Worm (Caenorhabditis elegans) whole organism, young adult: ENCODE measurements around the gene mdt-10.
A peak's percentile ranks its signal among the peaks of the same experiment; 100 is the strongest.

Experiments
- C06A6.2 ChIP-seq: fragments of 200-800 bp; sonication (Bioruptor generic); conservative IDR thresholded peaks from 2 replicates; pipeline ENCODE4 v1.3.6; 2022; ENCODE audit warnings: missing genetic modification characterization, missing compliant biosample characterization
- F10E7.11 ChIP-seq: sonication (generic microtip); optimal IDR thresholded peaks from 2 replicates; lab custom pipeline; 2017; ENCODE audit warnings: mild to moderate bottlenecking, missing genetic modification characterization, moderate library complexity, missing compliant biosample characterization
- F49E8.2 ChIP-seq: sonication (generic microtip); optimal IDR thresholded peaks from 3 replicates; lab custom pipeline; 2017; ENCODE audit warnings: missing genetic modification characterization, mild to moderate bottlenecking, missing compliant biosample characterization, antibody characterized with exemption, moderate library complexity; ENCODE audit not compliant: insufficient read depth
- T26A5.8 ChIP-seq: sonication (generic microtip); optimal IDR thresholded peaks from 2 replicates; lab custom pipeline; 2016; ENCODE audit warnings: missing genetic modification characterization, missing compliant biosample characterization
- Y53F4B.3 ChIP-seq: fragments of 200-800 bp; sonication (Bioruptor generic); IDR thresholded peaks from 2 replicates; pipeline ENCODE4 v1.3.6; 2022; ENCODE audit warnings: missing genetic modification reagents, missing genetic modification characterization, missing compliant biosample characterization
- Y67H2A.10 ChIP-seq: fragments of 200-800 bp; sonication (Bioruptor generic); conservative IDR thresholded peaks from 2 replicates; pipeline ENCODE4 v1.3.6; 2022; ENCODE audit warnings: missing genetic modification reagents, missing genetic modification characterization, missing compliant biosample characterization
- ama-1 ChIP-seq, 3 experiments: fragments of 150-350 bp in 1 of 3; sonication (generic microtip) in 2 of 3; optimal IDR thresholded peaks; 2 replicates each; lab custom pipeline; 2014 to 2018; ENCODE audit warnings: missing biosample characterization in 2 of 3, missing genetic modification characterization in 2 of 3, missing genetic modification reagents in 2 of 3
- attf-3 ChIP-seq: fragments of 200-800 bp; sonication (Bioruptor generic); conservative IDR thresholded peaks from 2 replicates; pipeline ENCODE4 v1.3.6; 2022; ENCODE audit warnings: missing genetic modification reagents, missing genetic modification characterization, missing compliant biosample characterization
- attf-5 ChIP-seq: fragments of 200-800 bp; sonication (Bioruptor generic); optimal IDR thresholded peaks from 2 replicates; lab custom pipeline; 2018; ENCODE audit warnings: mild to moderate bottlenecking, missing genetic modification characterization, missing compliant biosample characterization
- ceh-100 ChIP-seq: fragments of 200-800 bp; sonication (Bioruptor generic); IDR thresholded peaks from 2 replicates; pipeline ENCODE4 v1.3.6; 2022; ENCODE audit warnings: missing genetic modification reagents, missing genetic modification characterization, missing compliant biosample characterization
- ceh-27 ChIP-seq: fragments of 200-800 bp; sonication (Bioruptor generic); optimal IDR thresholded peaks from 2 replicates; lab custom pipeline; 2018; ENCODE audit warnings: mild to moderate bottlenecking, missing genetic modification characterization, moderate library complexity, missing compliant biosample characterization
- ceh-79 ChIP-seq: sonication (generic microtip); optimal IDR thresholded peaks from 2 replicates; lab custom pipeline; 2017; ENCODE audit warnings: mild to moderate bottlenecking, missing genetic modification characterization, missing compliant biosample characterization
- ceh-91 ChIP-seq: fragments of 200-800 bp; sonication (Bioruptor generic); IDR thresholded peaks from 2 replicates; pipeline ENCODE4 v1.3.6; 2022; ENCODE audit warnings: missing genetic modification reagents, missing genetic modification characterization, missing compliant biosample characterization
- chd-7 ChIP-seq: sonication (generic microtip); optimal IDR thresholded peaks from 2 replicates; lab custom pipeline; 2016; ENCODE audit warnings: mild to moderate bottlenecking, missing genetic modification characterization, moderate library complexity, missing compliant biosample characterization
- die-1 ChIP-seq: sonication (generic microtip); optimal IDR thresholded peaks from 2 replicates; lab custom pipeline; 2016; ENCODE audit warnings: missing genotype, mild to moderate bottlenecking, missing genetic modification characterization, missing compliant biosample characterization
- dpff-1 ChIP-seq: sonication (generic microtip); optimal IDR thresholded peaks from 2 replicates; lab custom pipeline; 2017; ENCODE audit warnings: mild to moderate bottlenecking, missing genetic modification characterization, missing compliant biosample characterization
- dpl-1 ChIP-seq: fragments of 150-350 bp; optimal IDR thresholded peaks from 2 replicates; lab custom pipeline; 2014; ENCODE audit warnings: missing biosample characterization, missing genetic modification reagents, missing genetic modification characterization
- efl-1 ChIP-seq: fragments of 150-350 bp; optimal IDR thresholded peaks from 2 replicates; lab custom pipeline; 2014; ENCODE audit warnings: missing biosample characterization, missing genetic modification reagents, missing genetic modification characterization
- fkh-3 ChIP-seq: sonication (generic microtip); optimal IDR thresholded peaks from 2 replicates; lab custom pipeline; 2016; ENCODE audit warnings: mild to moderate bottlenecking, missing genetic modification characterization, missing compliant biosample characterization
- gei-17 ChIP-seq: fragments of 200-800 bp; sonication (Bioruptor generic); optimal IDR thresholded peaks from 2 replicates; lab custom pipeline; 2018; ENCODE audit warnings: mild to moderate bottlenecking, missing genetic modification characterization, missing compliant biosample characterization
- hsf-1 ChIP-seq: fragments of 200-800 bp; sonication (Bioruptor generic); IDR thresholded peaks from 2 replicates; pipeline ENCODE4 v1.3.6; 2022; ENCODE audit warnings: missing genetic modification reagents, missing genetic modification characterization, missing compliant biosample characterization
- let-607 ChIP-seq, 2 experiments: fragments of 200-800 bp in 1 of 2; sonication (Bioruptor generic) in 1 of 2; sonication (generic microtip) in 1 of 2; optimal IDR thresholded peaks; 2 replicates each; lab custom pipeline; 2016 to 2018; ENCODE audit warnings: mild to moderate bottlenecking in 2 of 2, missing compliant biosample characterization in 2 of 2, missing genetic modification characterization in 2 of 2, moderate library complexity in 2 of 2, missing genotype in 1 of 2
- lin-40 ChIP-seq: sonication (generic microtip); optimal IDR thresholded peaks from 2 replicates; lab custom pipeline; 2016; ENCODE audit warnings: missing genetic modification characterization, mild to moderate bottlenecking, missing compliant biosample characterization, missing genotype, missing genetic modification reagents
- lsl-1 ChIP-seq: fragments of 200-800 bp; sonication (Bioruptor generic); optimal IDR thresholded peaks from 2 replicates; lab custom pipeline; 2018; ENCODE audit warnings: mild to moderate bottlenecking, missing genetic modification characterization, moderate library complexity, missing compliant biosample characterization
- mel-28 ChIP-seq: sonication (generic microtip); optimal IDR thresholded peaks from 2 replicates; lab custom pipeline; 2016; ENCODE audit warnings: borderline replicate concordance, mild to moderate bottlenecking, missing genetic modification characterization, missing compliant biosample characterization
- mes-4 ChIP-seq: sonication (generic microtip); optimal IDR thresholded peaks from 2 replicates; lab custom pipeline; 2016; ENCODE audit warnings: missing genotype, missing genetic modification characterization, missing compliant biosample characterization
- mxl-1 ChIP-seq: sonication (generic microtip); optimal IDR thresholded peaks from 2 replicates; lab custom pipeline; 2016; ENCODE audit warnings: missing genetic modification characterization, missing compliant biosample characterization
- nfya-2 ChIP-seq: fragments of 200-800 bp; sonication (Bioruptor generic); IDR thresholded peaks from 2 replicates; pipeline ENCODE4 v1.3.6; 2022; ENCODE audit warnings: missing genetic modification reagents, missing genetic modification characterization, missing compliant biosample characterization
- nhr-120 ChIP-seq: fragments of 200-800 bp; sonication (Bioruptor generic); IDR thresholded peaks from 2 replicates; pipeline ENCODE4 v1.3.6; 2022; ENCODE audit warnings: missing genetic modification characterization, missing compliant biosample characterization
- nhr-179 ChIP-seq: sonication (generic microtip); optimal IDR thresholded peaks from 2 replicates; lab custom pipeline; 2016; ENCODE audit warnings: mild to moderate bottlenecking, missing genetic modification characterization, missing compliant biosample characterization
- nhr-80 ChIP-seq: sonication (generic microtip); optimal IDR thresholded peaks from 2 replicates; lab custom pipeline; 2016; ENCODE audit warnings: missing genetic modification characterization, missing compliant biosample characterization
- nhr-90 ChIP-seq: sonication (generic microtip); optimal IDR thresholded peaks from 2 replicates; lab custom pipeline; 2016; ENCODE audit warnings: missing genotype, mild to moderate bottlenecking, missing genetic modification characterization, missing compliant biosample characterization
- pha-4 ChIP-seq: fragments of 150-350 bp; sonication (generic microtip); optimal IDR thresholded peaks from 2 replicates; lab custom pipeline; 2014; ENCODE audit warnings: missing biosample characterization, missing genetic modification reagents, missing genetic modification characterization
- rcor-1 ChIP-seq: fragments of 200-800 bp; sonication (Bioruptor generic); IDR thresholded peaks from 2 replicates; pipeline ENCODE4 v1.3.6; 2022; ENCODE audit warnings: missing genetic modification reagents, missing genetic modification characterization, missing compliant biosample characterization
- rpc-1 ChIP-seq, 2 experiments: fragments of 150-350 bp in 1 of 2; sonication (generic microtip) in 1 of 2; optimal IDR thresholded peaks; 2 replicates each; lab custom pipeline; 2014 to 2018; ENCODE audit warnings: missing biosample characterization in 1 of 2, missing genetic modification characterization in 1 of 2, missing genetic modification reagents in 1 of 2, missing genotype in 1 of 2
- sdz-38 ChIP-seq: sonication (generic microtip); optimal IDR thresholded peaks from 2 replicates; lab custom pipeline; 2016; ENCODE audit warnings: missing genotype, missing genetic modification characterization, missing compliant biosample characterization
- sea-2 ChIP-seq: fragments of 200-800 bp; sonication (Bioruptor generic); IDR thresholded peaks from 2 replicates; pipeline ENCODE4 v1.3.6; 2022; ENCODE audit warnings: missing genetic modification characterization, missing compliant biosample characterization
- snpc-1.3 ChIP-seq: sonication (generic microtip); optimal IDR thresholded peaks from 2 replicates; lab custom pipeline; 2017; ENCODE audit warnings: missing genetic modification characterization, mild to moderate bottlenecking, missing compliant biosample characterization, antibody characterized with exemption, moderate library complexity, missing genotype, missing genetic modification reagents; ENCODE audit not compliant: insufficient read depth
- tbp1 ChIP-seq: fragments of 200-800 bp; sonication (Bioruptor generic); optimal IDR thresholded peaks from 2 replicates; lab custom pipeline; 2018; ENCODE audit warnings: mild to moderate bottlenecking, missing genetic modification characterization, missing compliant biosample characterization
- tbx-9 ChIP-seq: sonication (generic microtip); optimal IDR thresholded peaks from 2 replicates; lab custom pipeline; 2016; ENCODE audit warnings: borderline replicate concordance, missing genetic modification characterization, inconsistent platforms, missing compliant biosample characterization
- tlf-1 ChIP-seq: fragments of 200-800 bp; sonication (Bioruptor generic); optimal IDR thresholded peaks from 2 replicates; lab custom pipeline; 2018; ENCODE audit warnings: mild to moderate bottlenecking, missing genetic modification characterization, missing compliant biosample characterization
- unc-62 ChIP-seq: fragments of 150-350 bp; optimal IDR thresholded peaks from 2 replicates; lab custom pipeline; 2014; ENCODE audit warnings: missing biosample characterization, missing genetic modification reagents, missing genetic modification characterization
- xnd-1 ChIP-seq: sonication (generic microtip); optimal IDR thresholded peaks from 2 replicates; lab custom pipeline; 2016; ENCODE audit warnings: missing genotype, missing genetic modification reagents, missing genetic modification characterization, missing compliant biosample characterization
- ztf-18 ChIP-seq: sonication (generic microtip); optimal IDR thresholded peaks from 2 replicates; lab custom pipeline; 2016; ENCODE audit warnings: missing genotype, mild to moderate bottlenecking, missing genetic modification characterization, missing compliant biosample characterization
- ztf-22 ChIP-seq: fragments of 200-800 bp; sonication (Bioruptor generic); optimal IDR thresholded peaks from 2 replicates; lab custom pipeline; 2018; ENCODE audit warnings: mild to moderate bottlenecking, missing genetic modification characterization, moderate library complexity, missing compliant biosample characterization
- ztf-25 ChIP-seq: fragments of 200-800 bp; sonication (Bioruptor generic); IDR thresholded peaks from 2 replicates; pipeline ENCODE4 v1.3.6; 2022; ENCODE audit warnings: missing genetic modification reagents, missing genetic modification characterization, missing compliant biosample characterization
- ztf-26 ChIP-seq: sonication (generic microtip); optimal IDR thresholded peaks from 2 replicates; lab custom pipeline; 2017; ENCODE audit warnings: missing genetic modification characterization, missing compliant biosample characterization
- ztf-6 ChIP-seq: fragments of 200-800 bp; sonication (Bioruptor generic); IDR thresholded peaks from 2 replicates; pipeline ENCODE4 v1.3.6; 2022; ENCODE audit warnings: missing genetic modification reagents, missing genetic modification characterization, missing compliant biosample characterization

The mdt-10 gene

ce11 chrII:7860221-7860928 lies 5.5 kb upstream of the mdt-10 start, which contains the start of gene lin-5 (continued):
- TF ChIP-seq mes-4 (tag; lab: Kevin White, UChicago) = no peak
- TF ChIP-seq hsf-1 (GFP tag; lab: Robert Waterston, UW) = peak; percentile 78
- peak; percentile 96 for TF ChIP-seq efl-1
- TF ChIP-seq lsl-1 (GFP tag; lab: Kevin White, UChicago) = peak; percentile 93
- no peak for TF ChIP-seq fkh-3
- no peak for TF ChIP-seq rpc-1 (optimal IDR thresholded peaks at IDR 0.05; lab: Kevin White, UChicago)
- no peak for TF ChIP-seq rpc-1 (tag; optimal IDR thresholded peaks at IDR 0.05; lab: Kevin White, UChicago)
- no peak for TF ChIP-seq die-1 (tag; lab: Kevin White, UChicago)
- peak; percentile 35 for TF ChIP-seq tbp1 (GFP tag; lab: Kevin White, UChicago)
- TF ChIP-seq mel-28 = no peak
- TF ChIP-seq F10E7.11 (tag; lab: Kevin White, UChicago) = no peak
- no peak for TF ChIP-seq tbx-9
- TF ChIP-seq T26A5.8 (tag; lab: Kevin White, UChicago) = no peak
- TF ChIP-seq gei-17 = no peak
- TF ChIP-seq ztf-18 (tag; lab: Kevin White, UChicago) = peak; percentile 1
- TF ChIP-seq lin-40 = no peak
- no peak for TF ChIP-seq Y67H2A.10 (GFP tag; lab: Robert Waterston, UW)
- no peak for TF ChIP-seq unc-62 (GFP tag; lab: Kevin White, UChicago)
- TF ChIP-seq nhr-90 = no peak
- TF ChIP-seq ceh-27 = peak; percentile 23
- peak; percentile 80 for TF ChIP-seq dpl-1 (GFP tag; lab: Kevin White, UChicago)
- no peak for TF ChIP-seq sdz-38 (tag; lab: Kevin White, UChicago)
- no peak for TF ChIP-seq nhr-80 (tag; lab: Kevin White, UChicago)
- TF ChIP-seq ztf-22 (GFP tag; lab: Kevin White, UChicago) = no peak
- peak; percentile 77 for TF ChIP-seq F49E8.2 (tag; lab: Kevin White, UChicago)
- no peak for TF ChIP-seq ceh-100 (GFP tag; lab: Robert Waterston, UW)
- peak; percentile 55 for TF ChIP-seq attf-5 (GFP tag; lab: Kevin White, UChicago)
- no peak for TF ChIP-seq ztf-6 (GFP tag; lab: Robert Waterston, UW)
- no peak for TF ChIP-seq sea-2 (GFP tag; lab: Robert Waterston, UW)
- TF ChIP-seq rcor-1 (GFP tag; lab: Robert Waterston, UW) = peak; percentile 74
- TF ChIP-seq ceh-91 (GFP tag; lab: Robert Waterston, UW) = peak; percentile 91
- TF ChIP-seq tlf-1 (GFP tag; lab: Kevin White, UChicago) = peak; percentile 78
- TF ChIP-seq chd-7 (tag; lab: Kevin White, UChicago) = no peak
- no peak for TF ChIP-seq Y53F4B.3 (GFP tag; lab: Robert Waterston, UW)
- TF ChIP-seq let-607 (tag; optimal IDR thresholded peaks at IDR 0.05; lab: Kevin White, UChicago) = no peak
- peak; percentile 70 for TF ChIP-seq attf-3 (GFP tag; lab: Robert Waterston, UW)
- TF ChIP-seq ztf-26 (tag; lab: Kevin White, UChicago) = no peak
- no peak for TF ChIP-seq nfya-2
- TF ChIP-seq nhr-179 (tag; lab: Kevin White, UChicago) = no peak
- no peak for TF ChIP-seq ztf-25
- TF ChIP-seq nhr-120 (GFP tag; lab: Robert Waterston, UW) = no peak
- TF ChIP-seq snpc-1.3 (tag; lab: Kevin White, UChicago) = peak; percentile 62
- TF ChIP-seq mxl-1 (tag; lab: Kevin White, UChicago) = no peak
- TF ChIP-seq pha-4 (tag; lab: Kevin White, UChicago) = no peak
- TF ChIP-seq ama-1 (optimal IDR thresholded peaks at IDR 0.05; lab: Kevin White, UChicago) = no peak
- no peak for TF ChIP-seq ama-1 (GFP tag; optimal IDR thresholded peaks at IDR 0.05; lab: Kevin White, UChicago)
- no peak for TF ChIP-seq dpff-1 (tag; lab: Kevin White, UChicago)
- TF ChIP-seq C06A6.2 = no peak
- TF ChIP-seq ceh-79 = no peak
- TF ChIP-seq xnd-1 (tag; lab: Kevin White, UChicago) = peak; percentile 95
